Worm (Caenorhabditis elegans) whole organism, L3 larva: Measurements from ENCODE around the gene F37C4.6.
A peak's percentile ranks its signal among the peaks of the same experiment; 100 is the strongest.

Source experiments
- R02D3.7 ChIP-seq: fragments of 150-350 bp; optimal IDR thresholded peaks from 2 replicates; lab custom pipeline; 2014; ENCODE audit warnings: missing biosample characterization, missing genetic modification characterization
- ZK546.5 ChIP-seq: sonication (generic microtip); optimal IDR thresholded peaks from 2 replicates; lab custom pipeline; 2017; ENCODE audit warnings: missing biosample characterization, missing genetic modification characterization
- aly-2 ChIP-seq: fragments of 150-350 bp; optimal IDR thresholded peaks from 2 replicates; lab custom pipeline; 2014; ENCODE audit warnings: missing biosample characterization, missing genetic modification characterization
- ama-1 ChIP-seq: fragments of 150-350 bp; optimal IDR thresholded peaks from 2 replicates; lab custom pipeline; 2018
- ceh-28 ChIP-seq: fragments of 150-350 bp; optimal IDR thresholded peaks from 2 replicates; lab custom pipeline; 2014; ENCODE audit warnings: missing biosample characterization, missing genetic modification reagents, missing genetic modification characterization
- ceh-9 ChIP-seq: sonication (generic microtip); optimal IDR thresholded peaks from 2 replicates; lab custom pipeline; 2018; ENCODE audit warnings: missing biosample characterization, missing genetic modification characterization
- egl-27 ChIP-seq: sonication (generic microtip); optimal IDR thresholded peaks from 4 replicates; lab custom pipeline; 2017; ENCODE audit warnings: missing biosample characterization, missing genetic modification reagents, missing genetic modification characterization
- elt-1 ChIP-seq: fragments of 150-350 bp; optimal IDR thresholded peaks from 2 replicates; lab custom pipeline; 2014; ENCODE audit warnings: missing biosample characterization, missing genetic modification characterization
- elt-2 ChIP-seq: sonication (generic microtip); optimal IDR thresholded peaks from 2 replicates; lab custom pipeline; 2016; ENCODE audit warnings: missing genetic modification reagents, mild to moderate bottlenecking, missing genetic modification characterization, missing compliant biosample characterization
- elt-3 ChIP-seq, 3 experiments: fragments of 150-350 bp in 1 of 3; sonication (generic microtip) in 2 of 3; optimal IDR thresholded peaks; 2 replicates in 2 of 3; 4 replicates in 1 of 3; lab custom pipeline; 2014 to 2017; ENCODE audit warnings: missing biosample characterization in 3 of 3, missing genetic modification characterization in 3 of 3
- eor-1 ChIP-seq, 2 experiments: fragments of 150-350 bp; optimal IDR thresholded peaks; 2 replicates each; lab custom pipeline; 2014 to 2018; ENCODE audit warnings: missing biosample characterization in 2 of 2, missing genetic modification characterization in 2 of 2
- fkh-10 ChIP-seq: sonication (generic microtip); optimal IDR thresholded peaks from 2 replicates; lab custom pipeline; 2017; ENCODE audit warnings: missing biosample characterization, missing genetic modification reagents, missing genetic modification characterization
- hmg-11 ChIP-seq: sonication (generic microtip); optimal IDR thresholded peaks from 2 replicates; lab custom pipeline; 2016; ENCODE audit warnings: missing genetic modification characterization, missing compliant biosample characterization
- lin-15B ChIP-seq: fragments of 150-350 bp; optimal IDR thresholded peaks from 2 replicates; lab custom pipeline; 2014; ENCODE audit warnings: missing biosample characterization, missing genetic modification characterization
- lin-39 ChIP-seq: fragments of 150-350 bp; optimal IDR thresholded peaks from 2 replicates; lab custom pipeline; 2018; ENCODE audit warnings: missing biosample characterization, missing genetic modification reagents, missing genetic modification characterization
- lsy-12 ChIP-seq: sonication (generic microtip); optimal IDR thresholded peaks from 2 replicates; lab custom pipeline; 2016; ENCODE audit warnings: mild to moderate bottlenecking, missing genetic modification characterization, missing compliant biosample characterization
- mdl-1 ChIP-seq: fragments of 150-350 bp; optimal IDR thresholded peaks from 2 replicates; lab custom pipeline; 2014; ENCODE audit warnings: missing biosample characterization, missing genetic modification characterization
- nfya-1 ChIP-seq: sonication (generic microtip); optimal IDR thresholded peaks from 2 replicates; lab custom pipeline; 2017; ENCODE audit warnings: missing genetic modification characterization, mild to moderate bottlenecking, missing compliant biosample characterization, antibody characterized with exemption, moderate library complexity; ENCODE audit not compliant: insufficient read depth
- nhr-12 ChIP-seq: fragments of 150-350 bp; optimal IDR thresholded peaks from 2 replicates; lab custom pipeline; 2014; ENCODE audit warnings: missing biosample characterization, missing genetic modification characterization
- nhr-23 ChIP-seq: fragments of 150-350 bp; optimal IDR thresholded peaks from 2 replicates; lab custom pipeline; 2014; ENCODE audit warnings: missing biosample characterization, missing genetic modification reagents, missing genetic modification characterization
- nhr-25 ChIP-seq: sonication (generic microtip); optimal IDR thresholded peaks from 2 replicates; lab custom pipeline; 2017; ENCODE audit warnings: missing biosample characterization, missing genetic modification characterization
- nhr-28 ChIP-seq: fragments of 150-350 bp; optimal IDR thresholded peaks from 2 replicates; lab custom pipeline; 2014; ENCODE audit warnings: missing biosample characterization, missing genetic modification characterization
- nhr-67 ChIP-seq: fragments of 150-350 bp; optimal IDR thresholded peaks from 2 replicates; lab custom pipeline; 2014; ENCODE audit warnings: missing biosample characterization, missing genetic modification characterization
- nhr-76 ChIP-seq: fragments of 150-350 bp; sonication (generic microtip); optimal IDR thresholded peaks from 5 replicates; lab custom pipeline; 2014; ENCODE audit warnings: missing biosample characterization, missing genetic modification characterization
- nhr-77 ChIP-seq: fragments of 150-350 bp; optimal IDR thresholded peaks from 2 replicates; lab custom pipeline; 2014; ENCODE audit warnings: missing biosample characterization, missing genetic modification characterization
- pqm-1 ChIP-seq: fragments of 150-350 bp; optimal IDR thresholded peaks from 2 replicates; lab custom pipeline; 2017; ENCODE audit warnings: missing biosample characterization, missing genetic modification characterization, inconsistent platforms
- sea-2 ChIP-seq: fragments of 150-350 bp; sonication (generic microtip); optimal IDR thresholded peaks from 4 replicates; lab custom pipeline; 2014; ENCODE audit warnings: missing biosample characterization, missing genetic modification reagents, missing genetic modification characterization
- skn-1 ChIP-seq: fragments of 150-350 bp; optimal IDR thresholded peaks from 2 replicates; lab custom pipeline; 2014; ENCODE audit warnings: missing biosample characterization, missing genetic modification characterization
- snpc-4 ChIP-seq: fragments of 150-350 bp; optimal IDR thresholded peaks from 2 replicates; lab custom pipeline; 2014; ENCODE audit warnings: missing biosample characterization, missing genetic modification characterization
- unc-39 ChIP-seq: sonication (generic microtip); optimal IDR thresholded peaks from 4 replicates; lab custom pipeline; 2017; ENCODE audit warnings: missing biosample characterization, missing genetic modification characterization
- unc-62 ChIP-seq: fragments of 150-350 bp; sonication (generic microtip); optimal IDR thresholded peaks from 4 replicates; lab custom pipeline; 2014; ENCODE audit warnings: missing biosample characterization, missing genetic modification reagents, missing genetic modification characterization
- zag-1 ChIP-seq: fragments of 150-350 bp; optimal IDR thresholded peaks from 2 replicates; lab custom pipeline; 2014; ENCODE audit warnings: missing biosample characterization, missing genetic modification characterization
- ztf-11 ChIP-seq: fragments of 150-350 bp; optimal IDR thresholded peaks from 2 replicates; lab custom pipeline; 2014; ENCODE audit warnings: missing biosample characterization, missing genetic modification characterization

The F37C4.6 gene

ce11 chrIV:3859552-3859951 is 18.6 kb downstream of the F37C4.6 start:
- TF ChIP-seq pqm-1 (tag; lab: Kevin White, UChicago): no peak
- no peak for TF ChIP-seq ZK546.5 (tag; lab: Kevin White, UChicago)
- TF ChIP-seq egl-27 (tag; lab: Kevin White, UChicago): no peak
- no peak for TF ChIP-seq ztf-11 (tag; lab: Kevin White, UChicago)
- no peak for TF ChIP-seq skn-1 (tag; lab: Kevin White, UChicago)
- no peak for TF ChIP-seq nfya-1 (tag; lab: Kevin White, UChicago)
- TF ChIP-seq ceh-28 (tag; lab: Kevin White, UChicago): no peak
- no peak for TF ChIP-seq sea-2 (GFP tag; lab: Kevin White, UChicago)
- no peak for TF ChIP-seq unc-62 (GFP tag; lab: Kevin White, UChicago)
- no peak for TF ChIP-seq nhr-77 (tag; lab: Kevin White, UChicago)
- TF ChIP-seq elt-1 (tag; lab: Kevin White, UChicago): no peak
- no peak for TF ChIP-seq ama-1 (lab: Kevin White, UChicago)
- TF ChIP-seq nhr-25 (tag; lab: Kevin White, UChicago): no peak
- TF ChIP-seq snpc-4 (tag; lab: Kevin White, UChicago): no peak
- TF ChIP-seq unc-39 (tag; lab: Kevin White, UChicago): no peak
- TF ChIP-seq elt-3 (tag; optimal IDR thresholded peaks at IDR 0.05; lab: Kevin White, UChicago): no peak
- no peak for TF ChIP-seq aly-2 (tag; lab: Kevin White, UChicago)
- TF ChIP-seq lin-39: no peak
- TF ChIP-seq zag-1 (tag; lab: Kevin White, UChicago): no peak

DNA sequence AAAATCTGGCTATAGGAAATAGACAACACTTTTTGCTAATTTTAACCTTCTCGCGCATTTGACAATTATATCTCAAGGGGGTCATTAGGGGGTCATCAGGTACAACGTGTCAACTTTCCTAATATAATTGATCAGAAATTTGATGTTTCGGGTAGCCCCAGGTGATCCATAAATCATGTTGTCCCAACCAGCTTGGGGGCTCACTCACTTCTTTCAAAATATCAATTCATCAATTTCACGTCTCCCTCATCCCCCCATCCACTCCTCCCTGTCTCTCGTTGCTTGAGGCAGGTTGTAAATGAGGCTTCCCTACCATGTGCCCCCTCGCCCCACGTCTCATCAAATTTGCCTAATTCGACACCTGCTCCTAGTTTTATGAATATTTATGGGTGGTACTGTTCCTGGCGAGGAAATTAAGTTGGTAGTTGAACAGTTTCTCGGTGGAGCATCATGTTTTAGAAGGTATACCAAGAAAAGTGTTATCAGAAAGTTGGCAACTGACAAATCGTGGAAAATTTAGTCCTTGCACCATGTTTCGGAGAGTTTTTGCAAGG is 20.1 kb downstream of the F37C4.6 start:
- TF ChIP-seq ceh-28 (tag; lab: Kevin White, UChicago) (no peak), skn-1 (tag; lab: Kevin White, UChicago) (no peak), lin-39 (peak; percentile 7), hmg-11 (tag; lab: Kevin White, UChicago) (no peak), ZK546.5 (tag; lab: Kevin White, UChicago) (no peak), nhr-76 (no peak)

ce11 chrIV:3856190-3856589 is 21.9 kb downstream of the F37C4.6 start:
- no peak for TF ChIP-seq lin-15B (tag; lab: Kevin White, UChicago)
- TF ChIP-seq elt-2: no peak
- no peak for TF ChIP-seq nhr-25 (tag; lab: Kevin White, UChicago)
- peak; percentile 65 for TF ChIP-seq nfya-1 (tag; lab: Kevin White, UChicago)
- peak; percentile 21 for TF ChIP-seq lin-39

DNA sequence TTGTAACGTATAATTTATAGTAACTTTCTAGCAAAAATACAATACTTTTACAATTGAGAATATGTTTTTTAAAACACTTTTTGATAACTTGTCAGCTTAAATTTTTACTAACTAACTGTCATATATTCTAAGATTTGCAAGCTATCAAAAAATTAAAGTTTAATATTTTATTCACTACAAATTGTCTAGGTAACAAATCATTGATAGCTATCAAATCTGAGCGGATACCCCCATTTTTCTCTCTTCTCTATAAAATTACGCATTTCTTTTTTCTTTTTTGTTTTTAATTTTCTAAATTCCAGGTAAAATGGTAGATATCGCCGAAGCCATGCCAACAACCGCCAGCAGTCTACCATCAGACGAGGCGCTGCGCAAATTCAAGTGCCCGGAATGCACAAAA is 22.6 kb downstream of the F37C4.6 start, which contains the start of gene zag-1:
Gene zag-1 (plus strand): TSS at position 301 of the 400 bp plus-strand sequence.
- TF ChIP-seq ceh-9 (tag; lab: Kevin White, UChicago): no peak

- TF ChIP-seq nhr-23: no peak
- no peak for TF ChIP-seq nhr-28
- no peak for TF ChIP-seq nhr-12 (tag; lab: Kevin White, UChicago)
- TF ChIP-seq R02D3.7 (tag; lab: Kevin White, UChicago): no peak
- TF ChIP-seq nhr-25 (tag; lab: Kevin White, UChicago): no peak
- peak; percentile 9 for TF ChIP-seq nfya-1 (tag; lab: Kevin White, UChicago)
These were observed 23.5 kb downstream of the F37C4.6 start for ce11 chrIV:3854606-3855005.

DNA sequence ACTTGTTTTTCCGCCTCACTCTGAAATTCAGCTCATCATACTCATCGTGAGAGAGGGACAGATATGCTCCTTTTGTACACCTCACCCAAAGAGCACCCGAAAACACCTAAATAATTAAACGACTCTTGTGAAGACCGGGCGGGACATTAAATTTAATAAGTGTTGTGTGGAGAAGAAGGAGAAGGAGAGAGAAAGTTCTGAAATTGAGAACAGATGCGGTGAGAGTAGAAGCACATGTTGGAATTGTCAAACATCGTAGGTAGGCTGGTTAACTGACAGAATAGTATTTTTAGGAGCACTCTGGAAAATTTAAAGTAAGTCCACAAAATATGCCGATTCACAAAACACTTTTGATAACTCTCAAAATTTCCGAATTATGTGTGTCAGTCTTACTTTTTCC is 24.6 kb downstream of the F37C4.6 start:
- TF ChIP-seq lsy-12 (no peak), egl-27 (tag; lab: Kevin White, UChicago) (no peak), nhr-77 (tag; lab: Kevin White, UChicago) (no peak), nhr-12 (tag; lab: Kevin White, UChicago) (no peak), elt-3 (tag; optimal IDR thresholded peaks at IDR 0.05; lab: Kevin White, UChicago) (no peak), ceh-28 (tag; lab: Kevin White, UChicago) (no peak), mdl-1 (no peak), fkh-10 (no peak), nfya-1 (tag; lab: Kevin White, UChicago) (no peak), eor-1 (tag; optimal IDR thresholded peaks at IDR 0.05; lab: Kevin White, UChicago) (no peak), nhr-76 (no peak), nhr-25 (tag; lab: Kevin White, UChicago) (no peak), nhr-67 (tag; lab: Kevin White, UChicago) (no peak), pqm-1 (tag; lab: Kevin White, UChicago) (no peak)
